Worm (Caenorhabditis elegans): ENCODE measurements around the gene srh-52.

DNA sequence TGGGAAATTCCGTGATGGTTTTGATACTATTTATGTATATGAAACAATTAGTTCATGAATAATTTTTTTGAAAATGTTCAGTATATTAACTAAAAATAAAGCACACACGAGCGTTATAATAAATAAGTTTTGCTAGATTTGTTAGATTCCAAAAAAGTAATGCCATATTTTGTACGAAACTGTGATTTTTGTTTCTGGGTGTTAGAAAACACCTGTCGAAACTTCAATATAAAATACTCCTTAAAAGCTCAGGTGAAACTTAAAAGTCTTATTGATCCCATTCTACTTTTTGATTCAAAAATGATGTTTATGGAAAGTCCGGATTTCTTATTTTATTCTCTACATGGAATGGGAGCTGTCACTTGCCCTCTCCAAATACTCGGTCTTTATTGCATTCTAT lies 39.8 kb upstream of the srh-52 start, which contains the start of gene srh-265:
- TF ChIP-seq nhr-23 (tag; optimal IDR thresholded peaks at IDR 0.05) (no peak), fos-1 (tag; optimal IDR thresholded peaks at IDR 0.05) (no peak), ZK546.5 (tag; optimal IDR thresholded peaks at IDR 0.05) (no peak), mdl-1 (tag; optimal IDR thresholded peaks at IDR 0.05) (no peak), elt-3 (tag; optimal IDR thresholded peaks at IDR 0.05) (no peak), lsy-2 (tag; optimal IDR thresholded peaks at IDR 0.05) (no peak), nhr-12 (tag; optimal IDR thresholded peaks at IDR 0.05) (no peak), unc-55 (GFP tag; optimal IDR thresholded peaks at IDR 0.05) (no peak), lin-13 (GFP tag; optimal IDR thresholded peaks at IDR 0.05) (no peak)

All from whole organism, L2 larva.